Worm (Caenorhabditis elegans): Measurements from ENCODE around the gene Y62H9A.4.

ce11 chrX:11906626-11907025 is 26.7 kb downstream of the Y62H9A.4 start:
- TF ChIP-seq him-1 (tag; optimal IDR thresholded peaks at IDR 0.05) (no peak), dao-5 (tag; optimal IDR thresholded peaks at IDR 0.05) (no peak), W03F9.2 (tag; optimal IDR thresholded peaks at IDR 0.05) (no peak)
